Worm (Caenorhabditis elegans) whole organism, mixed stage, embryonic: Measurements from ENCODE around the gene zig-6.

ENCODE experiments used
- ces-1 ChIP-seq: fragments of 150-350 bp; optimal IDR thresholded peaks from 2 replicates; lab custom pipeline; 2014; ENCODE audit warnings: missing biosample characterization, missing genetic modification reagents, missing genetic modification characterization
- flh-1 ChIP-seq: fragments of 200-800 bp; sonication (Bioruptor generic); optimal IDR thresholded peaks from 2 replicates; lab custom pipeline; 2018; ENCODE audit warnings: mild to moderate bottlenecking, missing genetic modification characterization, moderate library complexity, missing compliant biosample characterization
- mab-5 ChIP-seq: fragments of 150-350 bp; optimal IDR thresholded peaks from 2 replicates; lab custom pipeline; 2014; ENCODE audit warnings: missing biosample characterization, missing genetic modification characterization
- mep-1 ChIP-seq: fragments of 150-350 bp; optimal IDR thresholded peaks from 2 replicates; lab custom pipeline; 2017; ENCODE audit warnings: missing biosample characterization, missing genetic modification reagents, missing genetic modification characterization, inconsistent platforms
- mls-2 ChIP-seq: sonication (generic microtip); optimal IDR thresholded peaks from 2 replicates; lab custom pipeline; 2016; ENCODE audit warnings: mild to moderate bottlenecking, missing genetic modification characterization, moderate library complexity, missing compliant biosample characterization
- nhr-12 ChIP-seq: fragments of 150-350 bp; optimal IDR thresholded peaks from 2 replicates; lab custom pipeline; 2014; ENCODE audit warnings: missing biosample characterization, missing genetic modification characterization
- nhr-237 ChIP-seq: fragments of 150-350 bp; optimal IDR thresholded peaks from 2 replicates; lab custom pipeline; 2014; ENCODE audit warnings: missing biosample characterization, missing genetic modification characterization
- nhr-28 ChIP-seq: fragments of 150-350 bp; optimal IDR thresholded peaks from 2 replicates; lab custom pipeline; 2014; ENCODE audit warnings: missing biosample characterization, missing genetic modification characterization
- snpc-4 ChIP-seq: fragments of 150-350 bp; optimal IDR thresholded peaks from 2 replicates; lab custom pipeline; 2014; ENCODE audit warnings: missing biosample characterization, missing genetic modification characterization

DNA sequence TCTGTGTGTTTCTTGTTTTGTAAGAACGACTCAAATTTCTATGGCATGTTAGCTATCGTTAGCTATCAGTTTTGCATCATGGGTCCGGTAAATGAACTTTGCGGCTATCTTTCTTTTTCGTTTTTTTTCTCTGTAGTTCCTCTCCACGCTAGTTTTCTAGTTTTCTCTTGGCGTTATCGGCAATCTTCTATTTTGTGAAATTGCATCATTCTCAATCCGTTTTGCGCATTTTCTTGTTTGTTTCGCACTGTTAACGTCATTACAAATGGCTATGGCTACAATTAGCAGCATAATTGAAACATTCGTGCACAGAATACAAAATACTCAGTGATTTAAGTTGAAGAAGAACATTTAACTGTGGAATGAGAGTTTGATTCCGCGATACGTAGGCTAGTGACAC, 24.2 kb upstream of the zig-6 start:
- TF ChIP-seq nhr-12 = no peak
- no peak for TF ChIP-seq mab-5
- TF ChIP-seq flh-1 = no peak
- no peak for TF ChIP-seq nhr-28 (tag; lab: Kevin White, UChicago)
- TF ChIP-seq nhr-237 (tag; lab: Kevin White, UChicago) = no peak
- no peak for TF ChIP-seq snpc-4 (tag; lab: Kevin White, UChicago)
- no peak for TF ChIP-seq mep-1
- TF ChIP-seq ces-1 (GFP tag; lab: Kevin White, UChicago) = no peak
- TF ChIP-seq mls-2 (tag; lab: Kevin White, UChicago) = no peak
